Fruit fly (Drosophila melanogaster) S2 (cell line): ENCODE data around the gene lectin-33A.

ENCODE experiments used
- CG8478 ChIP-seq: fragments of >200 bp; optimal IDR thresholded peaks from 2 replicates; lab custom pipeline; 2018
- CTCF ChIP-seq, 2 experiments: fragments of >200 bp; optimal IDR thresholded peaks; 2 replicates each; lab custom pipeline; 2018

DNA sequence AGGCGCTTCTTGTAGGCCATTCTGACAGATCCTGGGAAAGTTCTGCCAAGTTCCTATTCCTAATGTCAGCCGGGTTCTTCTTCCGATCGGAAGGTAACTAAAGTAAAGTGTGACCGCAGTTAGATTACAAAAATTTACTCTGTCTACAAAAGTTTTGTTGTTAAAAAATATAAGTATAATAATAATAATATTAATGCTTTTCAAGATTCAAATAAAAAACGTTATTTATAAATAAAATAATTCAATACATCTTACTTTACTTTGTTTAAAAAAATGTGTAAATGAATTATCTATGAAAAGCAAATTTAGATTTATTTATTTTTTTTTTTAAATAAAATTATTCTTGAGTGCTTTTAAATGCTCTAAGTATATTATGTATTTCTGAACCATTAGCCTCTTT lies 26.7 kb upstream of the lectin-33A start, which contains the start of gene abo:
- TF ChIP-seq CG8478 (lab: Kevin White, UChicago) = no peak
- no peak for TF ChIP-seq CTCF (optimal IDR thresholded peaks at IDR 0.05; lab: Kevin White, UChicago)
